Fruit fly (Drosophila melanogaster): ENCODE results near the gene Klp98A.

Klp98A gene

dm6 chr3R:27579422-27579821 is 20.5 kb upstream of the Klp98A start (continued):
- no peak for TF ChIP-seq CG1024 (GFP tag; IDR thresholded peaks at IDR 0.05)
- TF ChIP-seq CG18619 (GFP tag; optimal IDR thresholded peaks at IDR 0.05): no peak
- no peak for TF ChIP-seq onecut (GFP tag; IDR thresholded peaks at IDR 0.05)
- peak; percentile 2 for TF ChIP-seq CG12769 (tag; optimal IDR thresholded peaks at IDR 0.05)
- TF ChIP-seq CG6175 (GFP tag; IDR thresholded peaks at IDR 0.05): no peak
- no peak for TF ChIP-seq CG10366 (GFP tag; IDR thresholded peaks at IDR 0.05)
- no peak for TF ChIP-seq CG7839 (tag; optimal IDR thresholded peaks at IDR 0.05)
- TF ChIP-seq CG6791 (GFP tag; IDR thresholded peaks at IDR 0.05; ENCODE audit: partially characterized antibody): no peak
- no peak for TF ChIP-seq zfh2 (GFP tag; optimal IDR thresholded peaks at IDR 0.05)
- no peak for TF ChIP-seq Dad (GFP tag; optimal IDR thresholded peaks at IDR 0.05)
- no peak for TF ChIP-seq Xrp1 (GFP tag; IDR thresholded peaks at IDR 0.05)
- no peak for TF ChIP-seq Nf-YC (tag; optimal IDR thresholded peaks at IDR 0.05)

- TF ChIP-seq sr (GFP tag; IDR thresholded peaks at IDR 0.05) (peak; percentile 50; the same call in 1 of the 3 replicates), wek (GFP tag; optimal IDR thresholded peaks at IDR 0.05) (no peak), Dref (GFP tag; IDR thresholded peaks at IDR 0.05) (peak; percentile 51), CG13287 (GFP tag; IDR thresholded peaks at IDR 0.05; ENCODE audit: partially characterized antibody) (peak; percentile 65), Dll (GFP tag; IDR thresholded peaks at IDR 0.05; ENCODE audit: partially characterized antibody) (0 out of 4 replicates have a peak, but pooled peaks have one; percentile 34), Sry-δ (GFP tag; optimal IDR thresholded peaks at IDR 0.05) (peak; percentile 43), Bgb (GFP tag; IDR thresholded peaks at IDR 0.05; ENCODE audit: partially characterized antibody) (peak; percentile 50; the same call in 1 of the 2 replicates), CG16813 (GFP tag; IDR thresholded peaks at IDR 0.05; ENCODE audit: partially characterized antibody) (0 out of 3 replicates have a peak, but pooled peaks have one; percentile 12), CG10147 (GFP tag; optimal IDR thresholded peaks at IDR 0.05) (no peak), sna (GFP tag; IDR thresholded peaks at IDR 0.05; ENCODE audit: partially characterized antibody) (0 out of 2 replicates have a peak, but pooled peaks have one; percentile 38), CG34224 (GFP tag; IDR thresholded peaks at IDR 0.05; ENCODE audit: partially characterized antibody) (0 out of 3 replicates have a peak, but pooled peaks have one; percentile 12), HLH4C (GFP tag; IDR thresholded peaks at IDR 0.05; ENCODE audit: partially characterized antibody) (peak; percentile 51; the same call in 1 of the 3 replicates), Scr (GFP tag; IDR thresholded peaks at IDR 0.05; ENCODE audit: partially characterized antibody) (peak; percentile 53), BEAF-32 (GFP tag; optimal IDR thresholded peaks at IDR 0.05) (peak; percentile 27), vvl (GFP tag; IDR thresholded peaks at IDR 0.05) (0 out of 2 replicates have a peak, but pooled peaks have one; percentile 10), yki (optimal IDR thresholded peaks at IDR 0.05) (no peak), MBD-R2 (GFP tag; IDR thresholded peaks at IDR 0.05) (no peak), CG15514 (GFP tag; optimal IDR thresholded peaks at IDR 0.05) (no peak), CG12769 (tag; optimal IDR thresholded peaks at IDR 0.05) (peak; percentile 41), chif (GFP tag; optimal IDR thresholded peaks at IDR 0.05) (no peak), CG31224 (GFP tag; IDR thresholded peaks at IDR 0.05) (no peak), sens (GFP tag) (peak; percentile 63), amos (GFP tag; IDR thresholded peaks at IDR 0.05; ENCODE audit: partially characterized antibody) (peak; percentile 25; the same call in 1 of the 2 replicates), unc-4 (GFP tag; IDR thresholded peaks at IDR 0.05; ENCODE audit: partially characterized antibody) (peak; percentile 52), CG1832 (GFP tag; optimal IDR thresholded peaks at IDR 0.05) (no peak)
These were observed 11.7 kb upstream of the Klp98A start for dm6 chr3R:27570692-27571091.

dm6 chr3R:27569706-27570105 is 10.8 kb upstream of the Klp98A start:
- TF ChIP-seq vfl (GFP tag; optimal IDR thresholded peaks at IDR 0.05): peak; percentile 48
- TF ChIP-seq CkIIα-i1 (GFP tag; IDR thresholded peaks at IDR 0.05): peak; percentile 68
- TF ChIP-seq CG17359 (tag; optimal IDR thresholded peaks at IDR 0.05): peak; percentile 94
- peak; percentile 76; the same call in 2 of the 3 replicates for TF ChIP-seq C15 (GFP tag; IDR thresholded peaks at IDR 0.05)
- no peak for TF ChIP-seq eve (GFP tag; optimal IDR thresholded peaks at IDR 0.05)
- TF ChIP-seq mirr (GFP tag; optimal IDR thresholded peaks at IDR 0.05): peak; percentile 78
- TF ChIP-seq amos (GFP tag; IDR thresholded peaks at IDR 0.05; ENCODE audit: partially characterized antibody): no peak
- TF ChIP-seq Bgb (GFP tag; IDR thresholded peaks at IDR 0.05; ENCODE audit: partially characterized antibody): no peak
- peak; percentile 95 for TF ChIP-seq gro (GFP tag; optimal IDR thresholded peaks at IDR 0.05)
- peak; percentile 90 for TF ChIP-seq zfh1 (GFP tag; IDR thresholded peaks at IDR 0.05)
- peak; percentile 53 for TF ChIP-seq CG3163 (GFP tag; optimal IDR thresholded peaks at IDR 0.05)
- TF ChIP-seq CG3281 (GFP tag; optimal IDR thresholded peaks at IDR 0.05): peak; percentile 91
- no peak for TF ChIP-seq ham (GFP tag; IDR thresholded peaks at IDR 0.05)
- peak; percentile 36 for TF ChIP-seq CG3407 (GFP tag; optimal IDR thresholded peaks at IDR 0.05)
- peak; percentile 74 for TF ChIP-seq CG12155 (GFP tag; optimal IDR thresholded peaks at IDR 0.05)
